Worm (Caenorhabditis elegans) whole organism, mixed stage, embryonic: ENCODE measurements around the gene F26C11.1.

Experiments used
- M03D4.4 ChIP-seq: sonication (generic microtip); optimal IDR thresholded peaks from 2 replicates; lab custom pipeline; 2017; ENCODE audit warnings: mild to moderate bottlenecking, missing genetic modification characterization, missing compliant biosample characterization
- blmp-1 ChIP-seq: fragments of 150-350 bp; optimal IDR thresholded peaks from 2 replicates; lab custom pipeline; 2014; ENCODE audit warnings: missing biosample characterization, missing genetic modification characterization
- ceh-39 ChIP-seq: fragments of 150-350 bp; optimal IDR thresholded peaks from 2 replicates; lab custom pipeline; 2014; ENCODE audit warnings: missing biosample characterization, missing genetic modification characterization
- ces-1 ChIP-seq: fragments of 150-350 bp; optimal IDR thresholded peaks from 2 replicates; lab custom pipeline; 2014; ENCODE audit warnings: missing biosample characterization, missing genetic modification reagents, missing genetic modification characterization
- cnd-1 ChIP-seq: fragments of 200-800 bp; sonication (Bioruptor generic); optimal IDR thresholded peaks from 2 replicates; lab custom pipeline; 2018; ENCODE audit warnings: mild to moderate bottlenecking, missing genetic modification characterization, missing compliant biosample characterization
- drap-1 ChIP-seq: fragments of 200-800 bp; sonication (Bioruptor generic); optimal IDR thresholded peaks from 3 replicates; lab custom pipeline; 2018; ENCODE audit warnings: mild to moderate bottlenecking, missing genetic modification characterization, missing compliant biosample characterization
- elt-1 ChIP-seq: sonication (generic microtip); optimal IDR thresholded peaks from 2 replicates; lab custom pipeline; 2017; ENCODE audit warnings: missing genetic modification characterization, mild to moderate bottlenecking, missing compliant biosample characterization, antibody characterized with exemption, moderate library complexity, borderline replicate concordance; ENCODE audit not compliant: insufficient read depth
- elt-3 ChIP-seq: fragments of 150-350 bp; optimal IDR thresholded peaks from 2 replicates; lab custom pipeline; 2014; ENCODE audit warnings: missing biosample characterization, missing genetic modification characterization
- flh-1 ChIP-seq: fragments of 200-800 bp; sonication (Bioruptor generic); optimal IDR thresholded peaks from 2 replicates; lab custom pipeline; 2018; ENCODE audit warnings: mild to moderate bottlenecking, missing genetic modification characterization, moderate library complexity, missing compliant biosample characterization
- ham-2 ChIP-seq: fragments of 200-800 bp; sonication (Bioruptor generic); optimal IDR thresholded peaks from 2 replicates; lab custom pipeline; 2018; ENCODE audit warnings: mild to moderate bottlenecking, missing genetic modification characterization, missing compliant biosample characterization
- hlh-1 ChIP-seq: fragments of 150-350 bp; optimal IDR thresholded peaks from 2 replicates; lab custom pipeline; 2014; ENCODE audit warnings: missing biosample characterization, missing genetic modification reagents, missing genetic modification characterization
- lin-32 ChIP-seq: fragments of 200-800 bp; sonication (Bioruptor generic); optimal IDR thresholded peaks from 2 replicates; lab custom pipeline; 2018; ENCODE audit warnings: mild to moderate bottlenecking, missing genetic modification characterization, missing compliant biosample characterization
- lsy-2 ChIP-seq: fragments of 150-350 bp; optimal IDR thresholded peaks from 2 replicates; lab custom pipeline; 2014; ENCODE audit warnings: missing biosample characterization, missing genetic modification characterization
- mab-5 ChIP-seq: fragments of 150-350 bp; optimal IDR thresholded peaks from 2 replicates; lab custom pipeline; 2014; ENCODE audit warnings: missing biosample characterization, missing genetic modification characterization
- mls-2 ChIP-seq: sonication (generic microtip); optimal IDR thresholded peaks from 2 replicates; lab custom pipeline; 2016; ENCODE audit warnings: mild to moderate bottlenecking, missing genetic modification characterization, moderate library complexity, missing compliant biosample characterization
- nhr-12 ChIP-seq: fragments of 150-350 bp; optimal IDR thresholded peaks from 2 replicates; lab custom pipeline; 2014; ENCODE audit warnings: missing biosample characterization, missing genetic modification characterization
- nhr-2 ChIP-seq: fragments of 150-350 bp; optimal IDR thresholded peaks from 2 replicates; lab custom pipeline; 2014; ENCODE audit warnings: missing biosample characterization, missing genetic modification characterization
- nhr-237 ChIP-seq: fragments of 150-350 bp; optimal IDR thresholded peaks from 2 replicates; lab custom pipeline; 2014; ENCODE audit warnings: missing biosample characterization, missing genetic modification characterization
- nhr-28 ChIP-seq: fragments of 150-350 bp; optimal IDR thresholded peaks from 2 replicates; lab custom pipeline; 2014; ENCODE audit warnings: missing biosample characterization, missing genetic modification characterization
- nhr-76 ChIP-seq: sonication (generic microtip); optimal IDR thresholded peaks from 2 replicates; lab custom pipeline; 2017; ENCODE audit warnings: missing biosample characterization, missing genetic modification characterization
- pha-4 ChIP-seq: fragments of 150-350 bp; optimal IDR thresholded peaks from 2 replicates; lab custom pipeline; 2018; ENCODE audit warnings: missing biosample characterization, missing genetic modification reagents, missing genetic modification characterization
- sem-2 ChIP-seq: fragments of 200-800 bp; sonication (Bioruptor generic); optimal IDR thresholded peaks from 2 replicates; lab custom pipeline; 2018; ENCODE audit warnings: mild to moderate bottlenecking, missing genetic modification characterization, missing compliant biosample characterization
- snpc-4 ChIP-seq: fragments of 150-350 bp; optimal IDR thresholded peaks from 2 replicates; lab custom pipeline; 2014; ENCODE audit warnings: missing biosample characterization, missing genetic modification characterization
- sptf-1 ChIP-seq: sonication (generic microtip); optimal IDR thresholded peaks from 2 replicates; lab custom pipeline; 2017; ENCODE audit warnings: mild to moderate bottlenecking, missing genetic modification characterization, moderate library complexity, missing compliant biosample characterization
- tbx-8 ChIP-seq: fragments of 200-800 bp; sonication (Bioruptor generic); optimal IDR thresholded peaks from 2 replicates; lab custom pipeline; 2018; ENCODE audit warnings: mild to moderate bottlenecking, missing genetic modification characterization, moderate library complexity, missing compliant biosample characterization
- unc-120 ChIP-seq: sonication (generic microtip); optimal IDR thresholded peaks from 2 replicates; lab custom pipeline; 2017; ENCODE audit warnings: missing genetic modification characterization, missing compliant biosample characterization; ENCODE audit not compliant: poor library complexity, severe bottlenecking
- unc-39 ChIP-seq: fragments of 150-350 bp; optimal IDR thresholded peaks from 2 replicates; lab custom pipeline; 2014; ENCODE audit warnings: missing biosample characterization, missing genetic modification characterization
- unc-62 ChIP-seq: fragments of 150-350 bp; optimal IDR thresholded peaks from 2 replicates; lab custom pipeline; 2014; ENCODE audit warnings: missing biosample characterization, missing genetic modification reagents, missing genetic modification characterization

F26C11.1 gene

DNA sequence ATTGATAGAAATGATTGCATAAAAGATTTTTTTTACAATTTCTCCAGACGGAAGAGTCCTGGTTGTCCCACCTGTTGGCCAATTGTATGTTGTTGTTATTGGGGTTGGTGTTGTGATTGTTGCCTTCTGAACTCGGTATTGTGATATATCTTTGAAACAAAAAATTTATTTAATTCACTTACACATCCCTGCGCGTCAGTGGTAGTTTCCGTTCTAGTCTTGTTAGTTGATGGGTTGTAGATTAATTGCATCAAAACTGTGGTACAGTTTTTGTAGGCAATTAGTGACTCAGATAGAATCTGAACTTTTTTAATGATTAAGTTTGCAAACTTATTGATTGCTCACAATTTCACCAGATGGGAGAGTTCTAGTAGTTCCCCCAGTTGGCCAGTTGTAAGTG is 9.9 kb downstream of the F26C11.1 start:
- TF ChIP-seq drap-1, result no peak
- no peak for TF ChIP-seq lin-32 (GFP tag; lab: Kevin White, UChicago)
- no peak for TF ChIP-seq tbx-8
- no peak for TF ChIP-seq cnd-1 (tag; lab: Kevin White, UChicago)
- TF ChIP-seq mls-2 (tag; lab: Kevin White, UChicago), result no peak
- TF ChIP-seq mab-5 (tag; lab: Kevin White, UChicago), result no peak
- TF ChIP-seq sptf-1, result no peak

DNA sequence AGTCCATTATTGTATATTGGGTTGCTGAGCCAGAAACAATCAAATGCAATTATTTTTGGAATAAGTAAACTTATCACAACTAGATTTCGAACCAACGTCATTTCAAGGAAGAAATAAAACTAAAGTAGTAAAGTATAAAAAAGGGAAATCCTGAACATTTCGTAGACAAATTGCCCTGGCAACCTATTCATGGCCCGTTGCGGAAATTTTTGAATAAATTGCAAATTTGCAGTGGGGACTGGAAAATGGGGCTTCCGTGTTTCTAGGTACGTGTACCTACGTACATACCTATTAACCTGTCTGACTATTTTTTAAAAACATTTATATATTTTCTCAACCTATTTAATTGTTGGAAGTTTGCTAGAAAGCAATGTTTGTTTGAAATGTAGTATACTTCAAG is 20.5 kb downstream of the F26C11.1 start, which contains the start of gene F26C11.3:
TSS of gene F26C11.3 (minus strand) at position 101 of the 400 bp plus-strand sequence.
- no peak for TF ChIP-seq sem-2 (GFP tag; lab: Kevin White, UChicago)
- no peak for TF ChIP-seq blmp-1 (tag; lab: Kevin White, UChicago)
- TF ChIP-seq snpc-4, result no peak
- no peak for TF ChIP-seq lsy-2 (tag; lab: Kevin White, UChicago)

DNA sequence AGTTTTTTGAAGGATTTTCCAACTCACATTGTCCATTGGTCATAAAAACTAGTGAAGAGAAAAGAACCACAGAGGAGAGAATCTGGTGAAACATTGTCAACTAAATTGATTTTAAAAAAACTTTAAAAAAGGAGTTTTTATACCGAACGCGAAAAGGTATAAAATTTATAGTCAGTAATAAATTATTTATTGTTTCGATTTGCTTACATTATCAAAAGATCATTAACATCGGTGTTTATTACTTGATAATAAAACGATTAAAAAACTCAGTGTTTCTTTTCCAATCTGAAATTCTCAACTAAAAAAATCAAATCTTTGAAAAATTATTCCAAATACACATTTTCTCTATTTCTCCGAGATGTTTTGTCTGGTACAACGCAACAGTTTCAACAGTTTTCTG is 21.6 kb downstream of the F26C11.1 start, which contains the start of gene F26C11.4:
TSS of gene F26C11.4 (minus strand) at position 101 of the 400 bp plus-strand sequence.
- TF ChIP-seq nhr-2 (no peak), lsy-2 (tag; lab: Kevin White, UChicago) (no peak), nhr-12 (tag; lab: Kevin White, UChicago) (no peak), hlh-1 (tag; lab: Kevin White, UChicago) (no peak), nhr-28 (tag; lab: Kevin White, UChicago) (no peak), cnd-1 (tag; lab: Kevin White, UChicago) (no peak), mab-5 (tag; lab: Kevin White, UChicago) (no peak)

DNA sequence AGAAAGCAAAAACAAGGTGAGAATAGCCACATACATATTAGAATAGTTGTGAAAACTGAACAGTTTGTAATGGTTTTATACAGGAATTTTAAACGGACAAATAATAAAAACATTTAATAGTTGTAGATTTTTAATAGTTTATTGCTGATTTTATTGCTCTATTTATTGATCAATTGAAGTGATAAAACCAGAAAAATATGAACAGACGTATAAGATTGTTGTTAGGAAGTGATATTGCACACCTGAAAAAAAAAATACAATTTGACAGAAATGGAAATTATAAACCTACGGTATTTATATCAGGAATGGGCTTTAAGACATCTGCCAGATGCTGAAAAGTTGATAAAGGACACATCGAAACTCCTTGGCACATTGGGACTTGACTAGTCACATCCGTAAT is 23.4 kb downstream of the F26C11.1 start, which contains the start of gene C05C10.8:
TSS of gene C05C10.8 (minus strand) at position 101 of the 400 bp plus-strand sequence.
- no peak for TF ChIP-seq tbx-8

DNA sequence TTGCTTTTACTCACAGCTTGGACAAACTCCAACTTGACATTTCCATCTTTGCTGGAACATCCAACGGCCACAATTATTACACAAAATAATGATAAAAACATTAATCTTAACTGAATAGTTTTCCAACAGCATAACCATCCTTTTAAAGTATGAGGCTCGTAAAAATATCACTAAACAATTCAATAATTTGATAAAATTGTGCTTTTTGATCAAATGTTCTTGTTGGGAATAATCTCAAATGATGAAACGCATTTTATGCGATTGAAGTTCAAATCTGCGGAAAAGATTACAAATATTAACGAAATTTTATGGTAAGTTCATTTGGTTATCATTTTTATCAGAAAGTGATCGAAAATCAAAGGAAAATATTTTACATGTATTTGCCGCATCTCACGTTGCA is 25.9 kb downstream of the F26C11.1 start, which contains the start of gene pho-10:
TSS of gene pho-10 (minus strand) at position 101 of the 400 bp plus-strand sequence.
- no peak for TF ChIP-seq unc-62 (GFP tag; lab: Kevin White, UChicago)
- TF ChIP-seq nhr-237, result no peak
- TF ChIP-seq ham-2 (GFP tag; lab: Kevin White, UChicago), result no peak
- no peak for TF ChIP-seq elt-1 (tag; lab: Kevin White, UChicago)
- TF ChIP-seq elt-3 (tag; lab: Kevin White, UChicago), result no peak
- no peak for TF ChIP-seq flh-1 (GFP tag; lab: Kevin White, UChicago)

DNA sequence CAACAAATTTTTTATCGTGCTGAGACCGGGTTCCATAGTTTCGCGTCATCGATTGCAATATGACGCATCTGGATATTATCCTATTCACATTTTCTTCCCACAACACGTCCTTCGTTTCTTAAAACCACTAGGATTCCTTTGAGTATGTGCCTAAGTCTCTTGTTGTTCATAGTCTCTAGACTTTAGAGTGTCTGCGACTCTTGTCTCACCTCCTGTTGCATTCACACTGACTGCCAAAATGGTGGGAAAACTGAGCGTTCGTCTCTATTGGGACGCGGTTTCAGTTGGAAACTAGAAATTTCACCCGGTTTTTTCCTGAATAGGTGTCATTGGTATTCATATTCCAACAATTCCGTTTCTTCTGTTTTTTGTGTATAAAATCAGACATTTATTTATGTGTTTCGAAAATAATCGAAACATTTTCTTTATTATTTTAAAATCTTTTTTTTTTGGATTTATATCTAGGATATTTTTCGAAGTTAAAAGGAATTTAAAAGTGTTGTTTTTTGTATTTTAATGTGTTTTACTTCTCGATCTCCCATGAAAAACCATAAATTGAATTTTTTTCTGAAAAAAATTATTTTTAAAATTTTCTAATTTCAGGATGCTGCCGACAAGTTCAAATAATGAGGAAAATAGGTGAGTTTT is 27.2 kb downstream of the F26C11.1 start, which contains the start of gene C05C10.2:
TSS of gene C05C10.2 (plus strand) at position 598 of the 648 bp plus-strand sequence.
- TF ChIP-seq ceh-39 (tag; lab: Kevin White, UChicago) (no peak), sem-2 (GFP tag; lab: Kevin White, UChicago) (no peak), nhr-12 (tag; lab: Kevin White, UChicago) (no peak), flh-1 (GFP tag; lab: Kevin White, UChicago) (no peak), hlh-1 (tag; lab: Kevin White, UChicago) (no peak), unc-120 (tag; lab: Kevin White, UChicago) (no peak), nhr-237 (no peak), M03D4.4 (tag; lab: Kevin White, UChicago) (no peak)

DNA sequence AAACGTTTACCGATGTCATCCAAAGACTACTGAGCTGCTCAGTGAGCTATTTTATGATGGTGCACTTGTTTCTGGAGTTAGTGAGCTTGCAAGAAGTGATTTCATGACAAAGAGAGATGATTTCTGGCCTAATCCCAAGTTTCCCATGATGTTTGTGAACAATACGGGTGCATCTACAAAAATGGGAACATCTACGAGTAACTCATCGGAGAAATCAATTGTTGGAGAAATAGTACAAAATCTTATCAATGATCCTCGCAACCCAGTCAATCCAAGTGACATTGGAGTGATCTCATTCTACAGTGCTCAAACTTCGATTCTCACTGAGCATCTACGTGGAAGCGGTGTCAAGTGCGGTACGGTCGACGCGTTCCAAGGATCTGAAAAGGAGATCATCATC is 33.9 kb downstream of the F26C11.1 start:
- TF ChIP-seq ceh-39 (tag; lab: Kevin White, UChicago) (no peak), flh-1 (GFP tag; lab: Kevin White, UChicago) (no peak), sptf-1 (no peak), hlh-1 (tag; lab: Kevin White, UChicago) (no peak), ces-1 (GFP tag; lab: Kevin White, UChicago) (no peak), sem-2 (GFP tag; lab: Kevin White, UChicago) (no peak), pha-4 (tag; lab: Kevin White, UChicago) (no peak), drap-1 (no peak), nhr-76 (no peak), unc-39 (no peak)
